Fruit fly (Drosophila melanogaster): ENCODE data around the gene COX7A.

COX7A gene

dm6 chr3R:8356626-8357290, 15.9 kb upstream of the COX7A start, which contains the start of gene stck (continued):
- no peak for TF ChIP-seq CG42726 (GFP tag; IDR thresholded peaks at IDR 0.05; ENCODE audit: partially characterized antibody)
- TF ChIP-seq CG12236 (GFP tag; optimal IDR thresholded peaks at IDR 0.05): no peak
- TF ChIP-seq phol (tag; optimal IDR thresholded peaks at IDR 0.05): peak; percentile 32
- no peak for TF ChIP-seq so (GFP tag; IDR thresholded peaks at IDR 0.05)
- no peak for TF ChIP-seq zf30C (GFP tag; optimal IDR thresholded peaks at IDR 0.05)
- TF ChIP-seq scrt (GFP tag; optimal IDR thresholded peaks at IDR 0.05): no peak
- TF ChIP-seq prd (optimal IDR thresholded peaks at IDR 0.05): no peak
- TF ChIP-seq prd (GFP tag; IDR thresholded peaks at IDR 0.05): no peak
- TF ChIP-seq repo (GFP tag; optimal IDR thresholded peaks at IDR 0.05): no peak
- TF ChIP-seq CG32772 (GFP tag; IDR thresholded peaks at IDR 0.05): no peak
- TF ChIP-seq CG9817 (tag; optimal IDR thresholded peaks at IDR 0.05): no peak
- TF ChIP-seq Nf-YB (GFP tag; optimal IDR thresholded peaks at IDR 0.05): no peak
- TF ChIP-seq aop (GFP tag; IDR thresholded peaks at IDR 0.05): no peak
- no peak for TF ChIP-seq CG11723 (GFP tag; optimal IDR thresholded peaks at IDR 0.05)
- no peak for TF ChIP-seq D (optimal IDR thresholded peaks at IDR 0.05)
- no peak for TF ChIP-seq D (GFP tag; optimal IDR thresholded peaks at IDR 0.05)
- TF ChIP-seq Awh (GFP tag; IDR thresholded peaks at IDR 0.05): no peak
- TF ChIP-seq CG1647 (GFP tag; optimal IDR thresholded peaks at IDR 0.05): no peak
- TF ChIP-seq wor (GFP tag; IDR thresholded peaks at IDR 0.05): no peak
- TF ChIP-seq Lpt (GFP tag; optimal IDR thresholded peaks at IDR 0.05): no peak
- TF ChIP-seq knrl (GFP tag; IDR thresholded peaks at IDR 0.05; ENCODE audit: partially characterized antibody): peak; percentile 58; the same call in 2 of the 3 replicates
- TF ChIP-seq CG8388 (GFP tag; optimal IDR thresholded peaks at IDR 0.05): no peak
- peak; percentile 14 for TF ChIP-seq CG10267 (tag; optimal IDR thresholded peaks at IDR 0.05)
- TF ChIP-seq zen2 (GFP tag; IDR thresholded peaks at IDR 0.05; ENCODE audit: partially characterized antibody): no peak
- TF ChIP-seq unpg (GFP tag; optimal IDR thresholded peaks at IDR 0.05): no peak
- TF ChIP-seq pzg (GFP tag; optimal IDR thresholded peaks at IDR 0.05): peak; percentile 90
- no peak for TF ChIP-seq Drgx (GFP tag; IDR thresholded peaks at IDR 0.05)
- TF ChIP-seq HmgZ (tag; optimal IDR thresholded peaks at IDR 0.05): peak; percentile 14
- no peak for TF ChIP-seq pnt (GFP tag; optimal IDR thresholded peaks at IDR 0.05)
- TF ChIP-seq da (GFP tag; optimal IDR thresholded peaks at IDR 0.05): no peak
- TF ChIP-seq yki (optimal IDR thresholded peaks at IDR 0.05): no peak
- TF ChIP-seq CG12219 (GFP tag; optimal IDR thresholded peaks at IDR 0.05): no peak
- TF ChIP-seq gcm2 (GFP tag; optimal IDR thresholded peaks at IDR 0.05): no peak
- peak; percentile 31 for TF ChIP-seq stwl (tag; optimal IDR thresholded peaks at IDR 0.05)
- no peak for TF ChIP-seq CG15269 (tag; optimal IDR thresholded peaks at IDR 0.05)
- TF ChIP-seq Hmr (GFP tag; optimal IDR thresholded peaks at IDR 0.05): peak; percentile 31
- no peak for TF ChIP-seq CG11247 (GFP tag; IDR thresholded peaks at IDR 0.05)
- TF ChIP-seq CG4404 (GFP tag; IDR thresholded peaks at IDR 0.05): no peak
- TF ChIP-seq jumu (GFP tag; optimal IDR thresholded peaks at IDR 0.05): no peak
- TF ChIP-seq Sry-δ (GFP tag; optimal IDR thresholded peaks at IDR 0.05): peak; percentile 79
- no peak for TF ChIP-seq ATbp (GFP tag; optimal IDR thresholded peaks at IDR 0.05)
- no peak for TF ChIP-seq CG1832 (GFP tag; optimal IDR thresholded peaks at IDR 0.05)
- TF ChIP-seq Eip74EF (GFP tag; optimal IDR thresholded peaks at IDR 0.05): no peak
- TF ChIP-seq CG32532 (GFP tag; IDR thresholded peaks at IDR 0.05): no peak
- no peak for TF ChIP-seq CG12942 (GFP tag; optimal IDR thresholded peaks at IDR 0.05)
- no peak for TF ChIP-seq cg (GFP tag; optimal IDR thresholded peaks at IDR 0.05)
- no peak for TF ChIP-seq Max (GFP tag; optimal IDR thresholded peaks at IDR 0.05)
- no peak for TF ChIP-seq Oaz (GFP tag; IDR thresholded peaks at IDR 0.05)
- no peak for TF ChIP-seq ssp (GFP tag; IDR thresholded peaks at IDR 0.05)
- TF ChIP-seq ERR (GFP tag; optimal IDR thresholded peaks at IDR 0.05): no peak
- no peak for TF ChIP-seq Six4 (GFP tag; optimal IDR thresholded peaks at IDR 0.05)
- TF ChIP-seq sens (GFP tag): peak; percentile 58
